Fruit fly (Drosophila melanogaster) whole organism, pupa: Measurements from ENCODE around the gene Pten.

Experiments
- CG10348 ChIP-seq: fragments of 200-800 bp; sonication (Bioruptor generic); IDR thresholded peaks from 2 replicates; pipeline ENCODE4 v1.3.6; 2022; ENCODE audit warnings: missing biosample characterization, missing genetic modification characterization
- CG12605 ChIP-seq: fragments of 200-800 bp; sonication (Bioruptor generic); IDR thresholded peaks from 2 replicates; pipeline ENCODE4 v1.3.6; 2022; ENCODE audit warnings: missing biosample characterization, missing genetic modification characterization
- CG13204 ChIP-seq: fragments of 200-800 bp; sonication (Bioruptor generic); optimal IDR thresholded peaks from 2 replicates; lab custom pipeline; 2018; ENCODE audit warnings: missing biosample characterization, mild to moderate bottlenecking, missing genetic modification characterization, moderate library complexity
- CG14655 ChIP-seq: fragments of 200-800 bp; sonication (Bioruptor generic); optimal IDR thresholded peaks from 3 replicates; lab custom pipeline; 2017; ENCODE audit warnings: mild to moderate bottlenecking, missing biosample characterization, missing genetic modification reagents, missing genetic modification characterization
- CG15710 ChIP-seq: fragments of 200-800 bp; sonication (Bioruptor generic); optimal IDR thresholded peaks from 2 replicates; lab custom pipeline; 2018; ENCODE audit warnings: missing biosample characterization, mild to moderate bottlenecking, missing genetic modification characterization, moderate library complexity
- CG17806 ChIP-seq: fragments of 200-800 bp; sonication (Bioruptor generic); optimal IDR thresholded peaks from 2 replicates; lab custom pipeline; 2018; ENCODE audit warnings: missing biosample characterization, mild to moderate bottlenecking, missing genetic modification characterization, moderate library complexity
- CG32121 ChIP-seq: fragments of 200-800 bp; sonication (Bioruptor generic); IDR thresholded peaks from 2 replicates; pipeline ENCODE4 v1.3.6; 2022; ENCODE audit warnings: missing biosample characterization, missing genetic modification characterization
- CG34367 ChIP-seq: fragments of 200-800 bp; sonication (Bioruptor generic); optimal IDR thresholded peaks from 2 replicates; lab custom pipeline; 2018; ENCODE audit warnings: missing biosample characterization, mild to moderate bottlenecking, missing genetic modification characterization
- CG4496 ChIP-seq: fragments of 200-800 bp; sonication (Bioruptor generic); IDR thresholded peaks from 3 replicates; pipeline ENCODE4 v1.3.6; 2022; ENCODE audit warnings: missing biosample characterization, missing genetic modification characterization
- CG8159 ChIP-seq: fragments of 200-800 bp; sonication (Bioruptor generic); optimal IDR thresholded peaks from 3 replicates; lab custom pipeline; 2018; ENCODE audit warnings: missing biosample characterization, mild to moderate bottlenecking, missing genetic modification characterization, moderate library complexity
- CG8301 ChIP-seq: fragments of 200-800 bp; sonication (Bioruptor generic); optimal IDR thresholded peaks from 2 replicates; lab custom pipeline; 2018; ENCODE audit warnings: missing biosample characterization, mild to moderate bottlenecking, missing genetic modification characterization
- CG9948 ChIP-seq: fragments of 200-800 bp; sonication (Bioruptor generic); optimal IDR thresholded peaks from 2 replicates; lab custom pipeline; 2018; ENCODE audit warnings: missing biosample characterization, mild to moderate bottlenecking, missing genetic modification characterization, moderate library complexity
- D1 ChIP-seq: fragments of 200-800 bp; sonication (Bioruptor generic); optimal IDR thresholded peaks from 2 replicates; lab custom pipeline; 2018; ENCODE audit warnings: missing biosample characterization, mild to moderate bottlenecking, missing genetic modification characterization, moderate library complexity
- EcR ChIP-seq: fragments of 200-800 bp; sonication (Bioruptor generic); optimal IDR thresholded peaks from 3 replicates; lab custom pipeline; 2019; ENCODE audit warnings: missing biosample characterization, missing genetic modification characterization, mild to moderate bottlenecking, moderate library complexity, missing genetic modification reagents
- Ets98B ChIP-seq: fragments of 200-800 bp; sonication (Bioruptor generic); IDR thresholded peaks from 2 replicates; pipeline ENCODE4 v1.3.6; 2022; ENCODE audit warnings: missing biosample characterization, missing genetic modification characterization
- Pif1A ChIP-seq: fragments of 200-800 bp; sonication (Bioruptor generic); optimal IDR thresholded peaks from 3 replicates; lab custom pipeline; 2016; ENCODE audit warnings: missing biosample characterization, missing genetic modification characterization
- Pif1B ChIP-seq: fragments of 200-800 bp; sonication (Bioruptor generic); optimal IDR thresholded peaks from 3 replicates; lab custom pipeline; 2016; ENCODE audit warnings: missing biosample characterization, missing genetic modification characterization
- Snoo ChIP-seq: fragments of 200-800 bp; sonication (Bioruptor generic); optimal IDR thresholded peaks from 3 replicates; lab custom pipeline; 2017; ENCODE audit warnings: missing biosample characterization, mild to moderate bottlenecking, missing genetic modification characterization, inconsistent platforms
- fd96Ca ChIP-seq: fragments of 200-800 bp; sonication (Bioruptor generic); IDR thresholded peaks from 3 replicates; pipeline ENCODE4 v1.3.6; 2022; ENCODE audit warnings: missing biosample characterization, missing genetic modification characterization
- gl ChIP-seq: fragments of 200-800 bp; sonication (Bioruptor generic); optimal IDR thresholded peaks from 2 replicates; lab custom pipeline; 2018; ENCODE audit warnings: missing biosample characterization, mild to moderate bottlenecking, missing genetic modification characterization
- rn ChIP-seq: fragments of 200-800 bp; sonication (Bioruptor generic); IDR thresholded peaks from 2 replicates; pipeline ENCODE4 v1.3.6; 2022; ENCODE audit warnings: missing biosample characterization, missing genetic modification characterization

Gene Pten

DNA sequence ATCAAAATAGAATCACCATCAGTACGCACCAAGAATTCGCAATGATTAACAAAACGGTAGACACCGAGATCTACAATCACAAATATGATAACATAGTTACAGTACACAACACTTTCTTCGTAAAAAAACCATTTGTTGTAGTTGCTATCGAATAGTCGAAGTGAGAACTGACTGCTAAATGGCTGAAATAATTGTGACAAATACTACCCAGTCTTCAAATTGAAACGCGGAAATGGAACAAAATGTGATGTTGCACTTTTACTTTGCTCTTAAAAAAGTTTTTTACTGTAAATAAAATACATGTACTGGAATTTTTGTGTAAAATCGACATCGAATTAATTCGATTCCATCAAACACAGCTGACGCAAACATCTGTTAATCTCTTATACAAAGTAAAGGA is 29.3 kb downstream of the Pten start, which contains the start of gene ova:
TSS of gene ova (minus strand) at position 183 of the 400 bp plus-strand sequence.
- no peak for TF ChIP-seq Pif1A (GFP tag; lab: Kevin White, UChicago)
- no peak for TF ChIP-seq CG34367
- no peak for TF ChIP-seq CG8159 (tag; lab: Kevin White, UChicago)
- TF ChIP-seq CG15710 (tag; lab: Kevin White, UChicago) = no peak
- TF ChIP-seq CG32121 (GFP tag; lab: Robert Waterston, UW) = no peak
- TF ChIP-seq CG12605 (GFP tag; lab: Robert Waterston, UW) = no peak
- TF ChIP-seq Snoo (tag; lab: Kevin White, UChicago) = no peak
- TF ChIP-seq rn (GFP tag; lab: Robert Waterston, UW) = no peak
- TF ChIP-seq CG13204 (GFP tag; lab: Kevin White, UChicago) = no peak
- TF ChIP-seq CG9948 (tag; lab: Kevin White, UChicago) = no peak
- no peak for TF ChIP-seq CG8301
- TF ChIP-seq EcR (GFP tag; lab: Kevin White, UChicago) = no peak
- no peak for TF ChIP-seq CG4496 (GFP tag; lab: Robert Waterston, UW)
- no peak for TF ChIP-seq CG17806 (tag; lab: Kevin White, UChicago)
- TF ChIP-seq Pif1B (GFP tag; lab: Kevin White, UChicago) = no peak

dm6 chr2L:10231092-10231494 is 29.8 kb downstream of the Pten start:
- no peak for TF ChIP-seq EcR (GFP tag; lab: Kevin White, UChicago)
- no peak for TF ChIP-seq CG10348 (GFP tag; lab: Robert Waterston, UW)
- TF ChIP-seq CG13204 (GFP tag; lab: Kevin White, UChicago) = no peak
- peak; percentile 62 for TF ChIP-seq Pif1B (GFP tag; lab: Kevin White, UChicago)
- TF ChIP-seq rn (GFP tag; lab: Robert Waterston, UW) = no peak
- TF ChIP-seq CG34367 = no peak
- peak; percentile 65; the same call in 2 of the 3 replicates for TF ChIP-seq CG4496 (GFP tag; lab: Robert Waterston, UW)
- TF ChIP-seq fd96Ca (GFP tag; lab: Robert Waterston, UW) = no peak
- peak; percentile 30 for TF ChIP-seq CG9948 (tag; lab: Kevin White, UChicago)
- TF ChIP-seq CG17806 (tag; lab: Kevin White, UChicago) = peak; percentile 53
- no peak for TF ChIP-seq gl (tag; lab: Kevin White, UChicago)
- no peak for TF ChIP-seq Snoo (tag; lab: Kevin White, UChicago)
- TF ChIP-seq CG8159 (tag; lab: Kevin White, UChicago) = peak; percentile 38
- peak; percentile 10 for TF ChIP-seq CG15710 (tag; lab: Kevin White, UChicago)
- peak; percentile 54; the same call in 1 of the 2 replicates for TF ChIP-seq CG32121 (GFP tag; lab: Robert Waterston, UW)
- TF ChIP-seq Ets98B (GFP tag; lab: Robert Waterston, UW) = no peak
- TF ChIP-seq Pif1A (GFP tag; lab: Kevin White, UChicago) = peak; percentile 79
- TF ChIP-seq CG8301 = peak; percentile 61

DNA sequence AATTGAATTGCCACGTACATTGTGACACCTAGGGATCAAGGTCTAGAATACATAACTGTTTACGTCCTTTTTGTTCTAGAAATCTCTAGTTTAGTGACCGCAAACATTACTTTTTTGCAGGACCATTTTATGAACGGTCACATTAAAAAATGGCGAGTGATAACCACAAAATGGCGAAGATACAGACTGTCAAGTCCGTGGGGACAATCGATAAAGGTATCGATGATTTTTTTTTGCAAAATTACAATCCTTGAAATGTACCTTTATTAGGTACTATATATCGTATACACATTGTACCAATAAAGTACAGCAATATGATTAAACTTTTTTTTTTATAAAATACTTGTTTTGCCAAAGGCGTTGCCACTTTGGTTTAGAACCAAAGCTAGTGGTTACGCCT is 30.4 kb downstream of the Pten start:
- TF ChIP-seq rn (GFP tag; lab: Robert Waterston, UW) (no peak), D1 (tag; lab: Kevin White, UChicago) (no peak), CG12605 (GFP tag; lab: Robert Waterston, UW) (no peak), CG13204 (GFP tag; lab: Kevin White, UChicago) (no peak), EcR (GFP tag; lab: Kevin White, UChicago) (no peak), CG8159 (tag; lab: Kevin White, UChicago) (no peak), Pif1A (GFP tag; lab: Kevin White, UChicago) (no peak), CG8301 (no peak), CG32121 (GFP tag; lab: Robert Waterston, UW) (no peak), Snoo (tag; lab: Kevin White, UChicago) (no peak), CG34367 (no peak), CG15710 (tag; lab: Kevin White, UChicago) (no peak), Ets98B (GFP tag; lab: Robert Waterston, UW) (no peak), fd96Ca (GFP tag; lab: Robert Waterston, UW) (no peak), CG10348 (GFP tag; lab: Robert Waterston, UW) (no peak), gl (tag; lab: Kevin White, UChicago) (no peak), CG9948 (tag; lab: Kevin White, UChicago) (no peak), CG17806 (tag; lab: Kevin White, UChicago) (no peak), CG4496 (GFP tag; lab: Robert Waterston, UW) (no peak), CG14655 (GFP tag; lab: Kevin White, UChicago) (no peak)

DNA sequence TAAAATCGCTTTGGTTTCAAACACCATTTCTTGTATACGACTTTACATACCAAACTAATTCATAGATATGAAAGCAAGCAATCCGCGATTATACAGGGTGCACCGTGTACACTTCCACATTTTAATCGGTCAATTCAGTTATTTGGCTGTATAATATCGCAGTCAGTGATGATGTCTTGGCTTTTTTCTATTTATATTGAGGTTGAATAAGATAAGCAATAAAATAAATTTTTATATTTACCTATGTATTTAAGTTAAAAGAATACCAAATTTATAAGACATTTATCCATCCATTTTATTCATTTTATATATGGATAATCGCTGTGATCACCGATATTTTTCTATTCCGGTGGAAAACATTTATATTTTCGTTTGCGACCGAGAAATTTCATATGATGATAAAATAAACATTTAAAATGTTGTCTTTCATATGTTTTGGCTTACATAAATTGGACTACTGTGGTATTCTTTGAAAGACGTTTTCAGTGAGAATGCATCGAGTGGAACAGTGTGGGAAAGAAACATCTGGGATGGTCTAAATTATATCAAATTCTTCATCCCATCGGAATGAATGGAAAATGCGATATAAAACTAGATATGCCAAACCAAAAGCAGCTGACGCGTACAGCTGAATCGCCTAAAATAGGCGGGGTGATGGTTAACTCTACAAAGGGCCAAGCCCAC is 34.0 kb downstream of the Pten start, which contains the start of gene CG5708:
TSS of gene CG5708 (minus strand) at position 85 of the 684 bp plus-strand sequence.
- peak; percentile 11 for TF ChIP-seq CG15710 (tag; lab: Kevin White, UChicago)
- TF ChIP-seq Pif1B (GFP tag; lab: Kevin White, UChicago) = no peak

dm6 chr2L:10226213-10226723 is 34.6 kb downstream of the Pten start:
- no peak for TF ChIP-seq CG12605 (GFP tag; lab: Robert Waterston, UW)
